Worm (Caenorhabditis elegans): ENCODE results near the gene Y4C6B.4.

DNA sequence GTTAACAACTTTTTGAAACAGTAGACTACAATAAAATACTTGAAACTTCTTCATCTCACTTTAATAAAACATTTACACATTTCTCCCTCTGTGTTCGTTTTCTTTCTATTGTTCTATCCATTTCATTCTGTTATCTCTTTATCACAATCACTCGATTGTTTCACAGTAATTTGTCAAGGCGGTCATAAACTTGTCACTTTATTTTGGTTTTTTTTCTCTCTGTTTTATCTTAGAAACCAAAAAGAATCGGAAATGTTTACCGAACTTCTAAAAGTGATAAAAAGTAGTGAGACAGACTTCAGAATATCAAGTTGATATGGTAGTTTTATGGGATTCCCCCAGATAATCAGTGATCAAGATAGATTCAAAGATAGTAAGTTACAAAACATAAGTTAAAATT is 13.0 kb downstream of the Y4C6B.4 start, which contains the start of gene Y4C6B.2:
- no peak for TF ChIP-seq ztf-11 (tag; optimal IDR thresholded peaks at IDR 0.05)
- no peak for TF ChIP-seq unc-120 (tag; optimal IDR thresholded peaks at IDR 0.05; ENCODE audit: poor library complexity, severe bottlenecking)
- no peak for TF ChIP-seq pha-4 (tag; optimal IDR thresholded peaks at IDR 0.05)
- TF ChIP-seq lin-32 (GFP tag; optimal IDR thresholded peaks at IDR 0.05) = no peak
- TF ChIP-seq mls-2 (tag; optimal IDR thresholded peaks at IDR 0.05) = no peak
- no peak for TF ChIP-seq lin-13 (tag; optimal IDR thresholded peaks at IDR 0.05)
- no peak for TF ChIP-seq blmp-1 (tag; optimal IDR thresholded peaks at IDR 0.05)
- no peak for TF ChIP-seq nhr-76 (tag; optimal IDR thresholded peaks at IDR 0.05)
- no peak for TF ChIP-seq unc-62 (GFP tag; optimal IDR thresholded peaks at IDR 0.05)

Measured in whole organism, mixed stage, embryonic.